Fruit fly (Drosophila melanogaster) whole organism, embryonic: ENCODE measurements around the gene Kaz1-ORFB.

Experiments used
- Antp ChIP-seq: fragments of 200-800 bp; sonication (Bioruptor generic); optimal IDR thresholded peaks from 3 replicates; lab custom pipeline; 2016; ENCODE audit warnings: missing biosample characterization, missing genetic modification characterization
- CG10462 ChIP-seq: fragments of 200-800 bp; sonication (Bioruptor generic); optimal IDR thresholded peaks from 2 replicates; lab custom pipeline; 2016; ENCODE audit warnings: missing biosample characterization, missing genetic modification characterization
- CG10543 ChIP-seq: fragments of 200-800 bp; sonication (Bioruptor generic); optimal IDR thresholded peaks from 3 replicates; lab custom pipeline; 2017; ENCODE audit warnings: missing biosample characterization, mild to moderate bottlenecking, missing genetic modification characterization, moderate library complexity
- CG10959 ChIP-seq: fragments of 200-800 bp; sonication (Bioruptor generic); IDR thresholded peaks from 2 replicates; pipeline ENCODE4 v1.3.6; 2022; ENCODE audit warnings: missing biosample characterization, missing genetic modification characterization
- CG10979 ChIP-seq: fragments of 200-800 bp; sonication (Bioruptor generic); optimal IDR thresholded peaks from 2 replicates; lab custom pipeline; 2018; ENCODE audit warnings: missing biosample characterization, mild to moderate bottlenecking, missing genetic modification characterization, moderate library complexity
- CG11093 ChIP-seq: fragments of 200-800 bp; sonication (Bioruptor generic); IDR thresholded peaks from 3 replicates; pipeline ENCODE4 v1.3.6; 2022; ENCODE audit warnings: missing biosample characterization, missing genetic modification characterization
- CG12104 ChIP-seq: fragments of 200-800 bp; sonication (Bioruptor generic); optimal IDR thresholded peaks from 3 replicates; lab custom pipeline; 2016; ENCODE audit warnings: missing biosample characterization, missing genetic modification characterization
- CG12219 ChIP-seq: fragments of 200-800 bp; sonication (Bioruptor generic); optimal IDR thresholded peaks from 3 replicates; lab custom pipeline; 2018; ENCODE audit warnings: missing biosample characterization, mild to moderate bottlenecking, missing genetic modification characterization
- CG12299 ChIP-seq: fragments of 200-800 bp; sonication (Bioruptor generic); optimal IDR thresholded peaks from 2 replicates; lab custom pipeline; 2018; ENCODE audit warnings: missing biosample characterization, mild to moderate bottlenecking, missing genetic modification characterization
- CG13296 ChIP-seq: fragments of 200-800 bp; sonication (Bioruptor generic); optimal IDR thresholded peaks from 3 replicates; lab custom pipeline; 2018; ENCODE audit warnings: missing biosample characterization, mild to moderate bottlenecking, missing genetic modification characterization
- CG17829 ChIP-seq: fragments of 200-800 bp; optimal IDR thresholded peaks from 2 replicates; lab custom pipeline; 2019; ENCODE audit warnings: missing biosample characterization, mild to moderate bottlenecking, missing genetic modification characterization, moderate library complexity
- CG18764 ChIP-seq: fragments of 200-800 bp; sonication (Bioruptor generic); optimal IDR thresholded peaks from 3 replicates; lab custom pipeline; 2016; ENCODE audit warnings: missing biosample characterization, missing genetic modification characterization
- CG5180 ChIP-seq: fragments of 200-800 bp; sonication (Bioruptor generic); optimal IDR thresholded peaks from 3 replicates; lab custom pipeline; 2017; ENCODE audit warnings: missing biosample characterization, missing genetic modification characterization, mild to moderate bottlenecking, moderate library complexity, missing genetic modification reagents
- CG6272 ChIP-seq: fragments of 200-800 bp; sonication (Bioruptor generic); IDR thresholded peaks from 2 replicates; pipeline ENCODE4 v1.3.6; 2022; ENCODE audit warnings: missing biosample characterization, missing genetic modification characterization
- CG8944 ChIP-seq: fragments of 200-800 bp; sonication (Bioruptor generic); optimal IDR thresholded peaks from 3 replicates; lab custom pipeline; 2016; ENCODE audit warnings: missing biosample characterization, missing genetic modification characterization
- CG9437 ChIP-seq: fragments of 200-800 bp; sonication (Bioruptor generic); optimal IDR thresholded peaks from 2 replicates; lab custom pipeline; 2018; ENCODE audit warnings: missing biosample characterization, mild to moderate bottlenecking, missing genetic modification characterization
- CrebB ChIP-seq: fragments of 200-800 bp; sonication (Bioruptor generic); optimal IDR thresholded peaks from 3 replicates; lab custom pipeline; 2018; ENCODE audit warnings: missing biosample characterization, mild to moderate bottlenecking, missing genetic modification characterization
- D ChIP-seq, 2 experiments: fragments of 200-800 bp in 1 of 2; fragments of >200 bp in 1 of 2; sonication (Bioruptor generic) in 1 of 2; optimal IDR thresholded peaks; 2 replicates in 1 of 2; 3 replicates in 1 of 2; lab custom pipeline; 2017; ENCODE audit warnings: mild to moderate bottlenecking in 1 of 2, missing biosample characterization in 1 of 2, missing genetic modification characterization in 1 of 2, missing genetic modification reagents in 1 of 2
- D19B ChIP-seq: fragments of 200-800 bp; sonication (Bioruptor generic); optimal IDR thresholded peaks from 2 replicates; lab custom pipeline; 2017; ENCODE audit warnings: missing biosample characterization, mild to moderate bottlenecking, missing genetic modification characterization
- Deaf1 ChIP-seq: fragments of 200-800 bp; optimal IDR thresholded peaks from 3 replicates; lab custom pipeline; 2019; ENCODE audit warnings: missing biosample characterization, mild to moderate bottlenecking, missing genetic modification characterization, moderate library complexity
- Dfd ChIP-seq, 2 experiments: fragments of >200 bp; optimal IDR thresholded peaks; 2 replicates each; lab custom pipeline; 2017; ENCODE audit warnings: missing biosample characterization in 2 of 2, missing genetic modification characterization in 2 of 2
- GATAe ChIP-seq: fragments of 200-800 bp; sonication (Bioruptor generic); conservative IDR thresholded peaks from 2 replicates; pipeline ENCODE4 v1.3.6; 2022; ENCODE audit warnings: missing biosample characterization, missing genetic modification characterization
- Max ChIP-seq: fragments of 200-800 bp; sonication (Bioruptor generic); optimal IDR thresholded peaks from 2 replicates; lab custom pipeline; 2016; ENCODE audit warnings: missing biosample characterization, mild to moderate bottlenecking, missing genetic modification characterization
- Neu2 ChIP-seq: fragments of 200-800 bp; sonication (Bioruptor generic); optimal IDR thresholded peaks from 3 replicates; lab custom pipeline; 2016; ENCODE audit warnings: missing biosample characterization, missing genetic modification characterization, borderline replicate concordance
- Nf-YB ChIP-seq: fragments of 200-800 bp; sonication (Bioruptor generic); optimal IDR thresholded peaks from 3 replicates; lab custom pipeline; 2019; ENCODE audit warnings: missing biosample characterization, mild to moderate bottlenecking, missing genetic modification characterization, moderate library complexity
- Opbp ChIP-seq: fragments of 200-800 bp; sonication (Bioruptor generic); IDR thresholded peaks from 3 replicates; pipeline ENCODE4 v1.3.6; 2022; ENCODE audit warnings: missing biosample characterization, missing genetic modification characterization; ENCODE audit not compliant: partially characterized antibody
- Ravus ChIP-seq: fragments of 200-800 bp; sonication (Bioruptor generic); IDR thresholded peaks from 2 replicates; pipeline ENCODE4 v1.3.6; 2022; ENCODE audit warnings: missing biosample characterization, missing genetic modification characterization
- Sin3A ChIP-seq: fragments of >200 bp; optimal IDR thresholded peaks from 2 replicates; lab custom pipeline; 2018
- Spps ChIP-seq: fragments of 200-800 bp; sonication (Bioruptor generic); optimal IDR thresholded peaks from 2 replicates; lab custom pipeline; 2018; ENCODE audit warnings: missing biosample characterization, mild to moderate bottlenecking, missing genetic modification characterization
- Vsx1 ChIP-seq: fragments of 200-800 bp; sonication (Bioruptor generic); optimal IDR thresholded peaks from 2 replicates; lab custom pipeline; 2017; ENCODE audit warnings: missing biosample characterization, mild to moderate bottlenecking, missing genetic modification characterization, missing genetic modification reagents
- aop ChIP-seq: fragments of 200-800 bp; sonication (Bioruptor generic); IDR thresholded peaks from 2 replicates; pipeline ENCODE4 v1.3.6; 2022; ENCODE audit warnings: missing biosample characterization, missing genetic modification characterization
- btn ChIP-seq: fragments of 200-800 bp; sonication (Bioruptor generic); optimal IDR thresholded peaks from 2 replicates; lab custom pipeline; 2016; ENCODE audit warnings: missing biosample characterization, missing genetic modification characterization
- dan ChIP-seq: fragments of 200-800 bp; sonication (Bioruptor generic); IDR thresholded peaks from 2 replicates; pipeline ENCODE4 v1.3.6; 2022; ENCODE audit warnings: missing biosample characterization, missing genetic modification characterization
- fru ChIP-seq: fragments of >200 bp; optimal IDR thresholded peaks from 2 replicates; lab custom pipeline; 2017
- gro ChIP-seq: fragments of 200-800 bp; sonication (Bioruptor generic); optimal IDR thresholded peaks from 2 replicates; lab custom pipeline; 2016; ENCODE audit warnings: missing biosample characterization, missing genetic modification characterization
- inv ChIP-seq: fragments of 200-800 bp; sonication (Bioruptor generic); IDR thresholded peaks from 2 replicates; pipeline ENCODE4 v1.3.6; 2022; ENCODE audit warnings: missing biosample characterization, missing genetic modification characterization; ENCODE audit not compliant: partially characterized antibody
- lola ChIP-seq, 3 experiments: fragments of >200 bp in 2 of 3; fragments of 200-800 bp in 1 of 3; sonication (Bioruptor generic) in 1 of 3; optimal IDR thresholded peaks; 2 replicates each; lab custom pipeline; 2017 to 2019; ENCODE audit warnings: missing biosample characterization in 3 of 3, missing genetic modification characterization in 3 of 3, mild to moderate bottlenecking in 1 of 3, moderate library complexity in 1 of 3
- pan ChIP-seq, 4 experiments: fragments of >200 bp in 3 of 4; fragments of 200-800 bp in 1 of 4; sonication (Bioruptor generic) in 1 of 4; optimal IDR thresholded peaks in 3 of 4; IDR thresholded peaks in 1 of 4; 2 replicates each; pipeline versions ENCODE4 v1.3.6 to Lab custom; 2017 to 2022; ENCODE audit warnings: missing biosample characterization in 2 of 4, missing genetic modification characterization in 2 of 4, mixed read lengths in 1 of 4
- sc ChIP-seq, 3 experiments: fragments of >200 bp in 2 of 3; fragments of 200-800 bp in 1 of 3; sonication (Bioruptor generic) in 1 of 3; optimal IDR thresholded peaks; 2 replicates in 2 of 3; 3 replicates in 1 of 3; lab custom pipeline; 2017; ENCODE audit warnings: mild to moderate bottlenecking in 1 of 3, missing biosample characterization in 1 of 3, missing genetic modification characterization in 1 of 3, missing genetic modification reagents in 1 of 3
- scrt ChIP-seq: fragments of 200-800 bp; sonication (Bioruptor generic); optimal IDR thresholded peaks from 2 replicates; lab custom pipeline; 2018; ENCODE audit warnings: missing biosample characterization, mild to moderate bottlenecking, missing genetic modification characterization, moderate library complexity
- sr ChIP-seq: fragments of 200-800 bp; sonication (Bioruptor generic); IDR thresholded peaks from 3 replicates; pipeline ENCODE4 v1.3.6; 2022; ENCODE audit warnings: missing biosample characterization, missing genetic modification characterization
- stc ChIP-seq: fragments of 200-800 bp; sonication (Bioruptor generic); IDR thresholded peaks from 2 replicates; pipeline ENCODE4 v1.3.6; 2022; ENCODE audit warnings: missing biosample characterization, missing genetic modification characterization
- tap ChIP-seq: fragments of 200-800 bp; optimal IDR thresholded peaks from 3 replicates; lab custom pipeline; 2019; ENCODE audit warnings: missing biosample characterization, mild to moderate bottlenecking, missing genetic modification characterization, moderate library complexity
- tll ChIP-seq, 2 experiments: fragments of 200-800 bp in 1 of 2; fragments of >200 bp in 1 of 2; sonication (Bioruptor generic) in 1 of 2; optimal IDR thresholded peaks; 2 replicates each; lab custom pipeline; 2017 to 2019; ENCODE audit warnings: missing biosample characterization in 2 of 2, missing genetic modification characterization in 2 of 2, mild to moderate bottlenecking in 1 of 2, moderate library complexity in 1 of 2
- ttk ChIP-seq: fragments of 200-800 bp; sonication (Bioruptor generic); IDR thresholded peaks from 2 replicates; pipeline ENCODE4 v2.1.2; 2022; ENCODE audit warnings: missing biosample characterization, missing genetic modification characterization
- yki ChIP-seq: fragments of >200 bp; optimal IDR thresholded peaks from 3 replicates; lab custom pipeline; 2018
- zen2 ChIP-seq: fragments of 200-800 bp; sonication (Bioruptor generic); IDR thresholded peaks from 3 replicates; pipeline ENCODE4 v1.3.6; 2022; ENCODE audit warnings: missing biosample characterization, missing genetic modification characterization; ENCODE audit not compliant: partially characterized antibody
- zf30C ChIP-seq: fragments of 200-800 bp; sonication (Bioruptor generic); optimal IDR thresholded peaks from 3 replicates; lab custom pipeline; 2018; ENCODE audit warnings: missing biosample characterization, mild to moderate bottlenecking, missing genetic modification characterization

Kaz1-ORFB gene

dm6 chr3L:180262-180543 is 36.2 kb upstream of the Kaz1-ORFB start (continued):
- TF ChIP-seq pan (optimal IDR thresholded peaks at IDR 0.05; lab: Kevin White, UChicago) = no peak
- no peak for TF ChIP-seq pan (GFP tag; optimal IDR thresholded peaks at IDR 0.05 in 1 of 2, IDR thresholded peaks at IDR 0.05 in 1 of 2)
- peak; percentile 34; the same call in 1 of the 3 replicates for TF ChIP-seq Opbp
- TF ChIP-seq zf30C (GFP tag; lab: Kevin White, UChicago) = no peak
- TF ChIP-seq, all 482 proteins: peak for 13

dm6 chr3L:184251-184650 is 32.2 kb upstream of the Kaz1-ORFB start, which contains the start of the genes CG34140, Mkp and Mtch:
Gene CG34140, minus strand, starts transcription at chr3L:184424.
Gene Mkp, minus strand, starts transcription at chr3L:184540.
Gene Mtch, plus strand, starts transcription at chr3L:184626.
- TF ChIP-seq D19B (no peak), sc (optimal IDR thresholded peaks at IDR 0.05; lab: Kevin White, UChicago) (no peak), sc (GFP tag; optimal IDR thresholded peaks at IDR 0.05; lab: Kevin White, UChicago) (no peak), sr (GFP tag; lab: Robert Waterston, UW) (0 out of 3 replicates have a peak, but pooled peaks have one; percentile 3), Antp (GFP tag; lab: Kevin White, UChicago) (peak; percentile 89), tap (tag; lab: Kevin White, UChicago) (no peak), CG12219 (no peak), Neu2 (peak; percentile 60), CG12104 (peak; percentile 83), GATAe (GFP tag; lab: Robert Waterston, UW) (no peak), yki (no peak), CG5180 (GFP tag; lab: Kevin White, UChicago) (no peak), gro (GFP tag; lab: Kevin White, UChicago) (no peak), btn (GFP tag; lab: Kevin White, UChicago) (peak; percentile 14), CG10543 (GFP tag; lab: Kevin White, UChicago) (peak; percentile 87), inv (GFP tag; lab: Robert Waterston, UW) (peak; percentile 91), CG10959 (GFP tag; lab: Robert Waterston, UW) (peak; percentile 61; the same call in 1 of the 2 replicates), Nf-YB (peak; percentile 64), Ravus (GFP tag; lab: Robert Waterston, UW) (peak; percentile 25; the same call in 1 of the 2 replicates), Deaf1 (tag; lab: Kevin White, UChicago) (no peak), dan (GFP tag; lab: Robert Waterston, UW) (peak; percentile 46; the same call in 1 of the 2 replicates), tll (GFP tag; optimal IDR thresholded peaks at IDR 0.05; lab: Kevin White, UChicago) (no peak), CG13296 (no peak), Dfd (GFP tag; optimal IDR thresholded peaks at IDR 0.05; lab: Kevin White, UChicago) (no peak), Sin3A (lab: Kevin White, UChicago) (peak; percentile 96), CG18764 (peak; percentile 72), CG9437 (GFP tag; lab: Kevin White, UChicago) (peak; percentile 63), aop (GFP tag; lab: Robert Waterston, UW) (peak; percentile 63; the same call in 1 of the 2 replicates), stc (GFP tag; lab: Robert Waterston, UW) (peak; percentile 74; the same call in 1 of the 2 replicates), D (optimal IDR thresholded peaks at IDR 0.05; lab: Kevin White, UChicago) (no peak), D (GFP tag; optimal IDR thresholded peaks at IDR 0.05; lab: Kevin White, UChicago) (peak; percentile 60), CG8944 (GFP tag; lab: Kevin White, UChicago) (peak; percentile 89), Max (GFP tag; lab: Kevin White, UChicago) (peak; percentile 88), CG10979 (tag; lab: Kevin White, UChicago) (peak; percentile 76), CrebB (tag; lab: Kevin White, UChicago) (no peak), CG12299 (tag; lab: Kevin White, UChicago) (peak; percentile 77), scrt (GFP tag; lab: Kevin White, UChicago) (no peak), zen2 (GFP tag; lab: Robert Waterston, UW) (peak; percentile 88; the same call in 2 of the 3 replicates), Spps (peak; percentile 66), fru (lab: Kevin White, UChicago) (no peak), Vsx1 (GFP tag; lab: Kevin White, UChicago) (no peak), CG10462 (GFP tag; lab: Kevin White, UChicago) (peak; percentile 86), lola (GFP tag; optimal IDR thresholded peaks at IDR 0.05; lab: Kevin White, UChicago) (peak in 1 of 3 experiments; percentile 82), ttk (GFP tag; lab: Robert Waterston, UW) (peak; percentile 73), CG17829 (tag; lab: Kevin White, UChicago) (peak; percentile 86), CG11093 (GFP tag; lab: Robert Waterston, UW) (peak; percentile 33; the same call in 1 of the 3 replicates), CG6272 (peak; percentile 83)
